Fruit fly (Drosophila melanogaster): ENCODE measurements around the gene CG10657.

CG10657 gene

DNA sequence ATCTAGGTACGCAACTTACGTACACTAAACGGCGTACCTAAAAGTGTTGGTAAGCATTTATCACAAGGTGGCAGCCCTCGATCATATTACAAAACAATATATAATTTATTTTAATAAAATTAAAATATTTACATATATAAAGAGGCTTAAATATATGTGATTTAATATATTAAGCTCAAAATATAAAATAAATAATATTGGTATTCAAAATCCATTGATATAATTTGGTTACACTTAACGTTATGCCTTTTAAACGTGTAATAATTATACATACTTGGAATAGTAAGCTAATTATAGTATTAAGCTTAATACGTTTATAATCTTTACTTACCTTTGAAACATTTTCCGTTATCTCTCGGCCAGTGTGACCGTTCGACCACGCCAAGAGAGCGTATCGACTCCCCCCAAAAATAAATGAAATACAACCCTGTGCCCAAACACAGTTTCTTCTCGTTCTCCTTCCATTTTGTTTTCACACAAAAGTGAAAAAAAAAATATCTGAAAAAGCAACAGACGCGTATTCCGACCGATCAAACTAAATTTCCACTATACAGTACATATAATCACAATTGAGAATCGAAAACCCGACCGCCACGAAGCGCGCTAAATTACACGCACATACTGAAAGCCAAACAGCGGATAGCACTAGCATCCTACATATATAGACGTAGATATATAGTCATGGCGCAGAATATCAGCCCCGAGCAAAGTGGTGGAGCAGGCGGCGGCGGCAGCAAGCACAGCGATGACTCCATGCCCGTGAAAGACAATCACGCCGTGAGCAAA, 7.0 kb upstream of the CG10657 start, which contains the start of the genes CG10646 and vih (continued):
- peak; percentile 29 for TF ChIP-seq Camta (GFP tag; optimal IDR thresholded peaks at IDR 0.05)
- peak; percentile 63 for TF ChIP-seq row (GFP tag; IDR thresholded peaks at IDR 0.05)
- no peak for TF ChIP-seq Dll (GFP tag; IDR thresholded peaks at IDR 0.05; ENCODE audit: partially characterized antibody)
- no peak for TF ChIP-seq tna (GFP tag; IDR thresholded peaks at IDR 0.05; ENCODE audit: partially characterized antibody)
- TF ChIP-seq CG12769 (tag; optimal IDR thresholded peaks at IDR 0.05) = no peak
- TF ChIP-seq disco-r (GFP tag; optimal IDR thresholded peaks at IDR 0.05) = no peak
- TF ChIP-seq CG18619 (GFP tag; optimal IDR thresholded peaks at IDR 0.05) = peak; percentile 21
- peak; percentile 49 for TF ChIP-seq Sry-δ (GFP tag; optimal IDR thresholded peaks at IDR 0.05)
- no peak for TF ChIP-seq eyg (GFP tag; optimal IDR thresholded peaks at IDR 0.05)
- TF ChIP-seq CG2202 (tag; optimal IDR thresholded peaks at IDR 0.05) = no peak
- TF ChIP-seq dan (GFP tag; IDR thresholded peaks at IDR 0.05) = no peak
- TF ChIP-seq CG3995 (GFP tag; optimal IDR thresholded peaks at IDR 0.05) = no peak
- no peak for TF ChIP-seq z (GFP tag; IDR thresholded peaks at IDR 0.05)
- TF ChIP-seq CG9876 (GFP tag; optimal IDR thresholded peaks at IDR 0.05) = no peak
- no peak for TF ChIP-seq ase (GFP tag; IDR thresholded peaks at IDR 0.05)
- peak; percentile 43 for TF ChIP-seq zen (tag; optimal IDR thresholded peaks at IDR 0.05)
- no peak for TF ChIP-seq Dfd (GFP tag; optimal IDR thresholded peaks at IDR 0.05)
- TF ChIP-seq CG11398 (GFP tag; optimal IDR thresholded peaks at IDR 0.05) = no peak
- TF ChIP-seq Max (GFP tag; optimal IDR thresholded peaks at IDR 0.05) = peak; percentile 35
- no peak for TF ChIP-seq Rx (GFP tag; IDR thresholded peaks at IDR 0.05)
- TF ChIP-seq CG13123 (GFP tag; optimal IDR thresholded peaks at IDR 0.05) = no peak
- peak; percentile 43 for TF ChIP-seq CG15269 (tag; optimal IDR thresholded peaks at IDR 0.05)
- no peak for TF ChIP-seq CG16863 (GFP tag; optimal IDR thresholded peaks at IDR 0.05)
- TF ChIP-seq CG10462 (GFP tag; optimal IDR thresholded peaks at IDR 0.05) = peak; percentile 30
- TF ChIP-seq CG10979 (tag; optimal IDR thresholded peaks at IDR 0.05) = peak; percentile 41
- TF ChIP-seq cwo (GFP tag; optimal IDR thresholded peaks at IDR 0.05) = peak; percentile 23
- no peak for TF ChIP-seq br (optimal IDR thresholded peaks at IDR 0.05)
- TF ChIP-seq CG12744 (GFP tag; optimal IDR thresholded peaks at IDR 0.05) = no peak
- TF ChIP-seq CG12219 (GFP tag; optimal IDR thresholded peaks at IDR 0.05) = no peak
- no peak for TF ChIP-seq ATbp (GFP tag; optimal IDR thresholded peaks at IDR 0.05)
- TF ChIP-seq chinmo (GFP tag; IDR thresholded peaks at IDR 0.05; ENCODE audit: partially characterized antibody) = no peak
- TF ChIP-seq CG17912 (GFP tag; optimal IDR thresholded peaks at IDR 0.05) = no peak
- peak; percentile 31 for TF ChIP-seq Dp (GFP tag; optimal IDR thresholded peaks at IDR 0.05)
- no peak for TF ChIP-seq pnt (GFP tag; optimal IDR thresholded peaks at IDR 0.05)
- peak; percentile 65 for TF ChIP-seq CG10543 (GFP tag; optimal IDR thresholded peaks at IDR 0.05)
- TF ChIP-seq pb (GFP tag; optimal IDR thresholded peaks at IDR 0.05) = no peak
- peak; percentile 37 for TF ChIP-seq gsb-n (tag; optimal IDR thresholded peaks at IDR 0.05)
- TF ChIP-seq CG30020 (tag; optimal IDR thresholded peaks at IDR 0.05) = peak; percentile 53
- TF ChIP-seq CG12391 (tag; optimal IDR thresholded peaks at IDR 0.05) = peak; percentile 77
- no peak for TF ChIP-seq ro (GFP tag; IDR thresholded peaks at IDR 0.05)
- no peak for TF ChIP-seq Dip2 (GFP tag; IDR thresholded peaks at IDR 0.05)
- TF ChIP-seq bsh (GFP tag; optimal IDR thresholded peaks at IDR 0.05) = peak in 1 of 2 experiments; percentile 35
- TF ChIP-seq p53 (GFP tag; optimal IDR thresholded peaks at IDR 0.05) = no peak
- TF ChIP-seq CTCF (GFP tag; optimal IDR thresholded peaks at IDR 0.05) = peak; percentile 10
- TF ChIP-seq Mad (GFP tag; optimal IDR thresholded peaks at IDR 0.05) = no peak
- no peak for TF ChIP-seq shn (GFP tag; optimal IDR thresholded peaks at IDR 0.05)
- peak; percentile 46; the same call in 1 of the 3 replicates for TF ChIP-seq CG34422 (GFP tag; IDR thresholded peaks at IDR 0.05)
- TF ChIP-seq Hr39 (optimal IDR thresholded peaks at IDR 0.05) = no peak
- TF ChIP-seq CG1647 (GFP tag; optimal IDR thresholded peaks at IDR 0.05) = no peak
- TF ChIP-seq Vsx1 (GFP tag; optimal IDR thresholded peaks at IDR 0.05) = peak; percentile 74
- TF ChIP-seq zf30C (GFP tag; optimal IDR thresholded peaks at IDR 0.05) = peak; percentile 2

Data from whole organism, embryonic.